Worm (Caenorhabditis elegans) whole organism, dauer: ENCODE results near the gene C28H8.7.

Source experiments
- unc-62 ChIP-seq: sonication (generic microtip); optimal IDR thresholded peaks from 2 replicates; lab custom pipeline; 2017; ENCODE audit warnings: missing biosample characterization, missing genetic modification reagents, missing genetic modification characterization

The C28H8.7 gene

ce11 chrIII:5840277-5840676, 46.5 kb downstream of the C28H8.7 start:
- no peak for TF ChIP-seq unc-62 (GFP tag; lab: Kevin White, UChicago)

- TF ChIP-seq unc-62 (GFP tag; lab: Kevin White, UChicago), result no peak
Measured at ce11 chrIII:5839598-5839997, 47.2 kb downstream of the C28H8.7 start.

DNA sequence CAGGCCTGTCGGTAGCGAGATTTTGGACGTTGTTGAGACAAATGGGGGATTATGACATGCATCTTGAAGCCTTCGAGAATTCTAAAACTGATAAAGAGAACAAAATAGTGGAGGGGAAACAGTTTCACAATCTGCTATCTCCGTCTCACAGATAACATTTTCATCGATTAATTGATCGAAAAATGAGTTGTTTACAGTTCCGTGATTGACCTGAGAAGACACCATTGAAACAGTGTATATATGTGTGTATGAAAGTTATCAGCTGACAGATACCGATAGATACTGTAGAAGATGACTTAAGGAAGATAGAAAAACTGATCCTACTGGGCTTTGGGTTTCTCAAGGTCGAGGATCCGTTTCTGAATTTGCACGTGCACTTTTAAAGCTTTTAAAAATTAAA, 47.6 kb downstream of the C28H8.7 start:
- no peak for TF ChIP-seq unc-62 (GFP tag; lab: Kevin White, UChicago)

ce11 chrIII:5838159-5839046, 48.4 kb downstream of the C28H8.7 start:
- TF ChIP-seq unc-62 (GFP tag; lab: Kevin White, UChicago), result no peak

DNA sequence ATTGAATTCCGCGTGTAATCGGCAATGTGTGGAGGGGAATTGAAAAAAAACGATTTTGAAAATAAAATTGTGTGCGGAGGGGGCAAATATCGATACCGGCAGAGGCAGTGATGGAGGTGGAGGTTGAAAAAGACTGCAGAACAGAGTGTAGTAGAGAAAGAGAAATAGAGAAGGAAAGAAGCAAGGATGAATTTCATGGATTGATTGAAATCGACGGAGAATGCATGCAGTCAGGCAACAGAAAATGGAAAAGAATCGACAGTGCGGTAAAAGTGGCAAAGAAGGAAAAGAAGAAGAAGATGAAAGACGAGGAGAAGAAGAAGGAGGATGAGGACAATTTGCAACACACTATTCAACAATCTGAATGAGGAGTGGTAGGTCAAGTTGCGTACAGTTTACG, 50.0 kb downstream of the C28H8.7 start, which contains the start of gene W04D12.1:
Gene W04D12.1, plus strand, starts transcription at position 111 of the 400 bp plus-strand sequence.
- TF ChIP-seq unc-62 (GFP tag; lab: Kevin White, UChicago), result no peak

DNA sequence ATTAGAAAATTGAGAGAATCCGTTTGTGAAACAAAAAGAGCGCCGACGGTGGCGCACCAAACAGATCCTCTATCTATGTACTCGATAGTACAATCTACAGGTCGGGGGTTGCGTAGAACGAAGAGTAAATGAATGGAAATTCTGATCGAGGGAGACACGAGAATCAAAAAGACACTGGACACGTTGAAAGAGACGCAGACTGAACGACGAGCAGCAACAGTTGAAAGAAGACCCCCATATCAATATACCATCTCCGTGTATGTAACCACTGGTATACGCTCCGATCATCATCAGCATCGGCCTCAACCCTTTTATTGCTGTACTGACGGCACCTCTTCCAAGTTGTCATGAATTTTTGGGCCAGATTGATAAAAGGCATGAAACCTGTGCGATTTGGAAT, 50.5 kb downstream of the C28H8.7 start:
- TF ChIP-seq unc-62 (GFP tag; lab: Kevin White, UChicago), result no peak
